Fruit fly (Drosophila melanogaster) Kc167 (cell line): ENCODE data around the gene CG32573.

Source experiments
- Sin3A ChIP-seq: fragments of >200 bp; optimal IDR thresholded peaks from 2 replicates; lab custom pipeline; 2018; ENCODE audit warnings: missing external identifiers
- ttk ChIP-seq: sonication (Bioruptor generic); optimal IDR thresholded peaks from 2 replicates; lab custom pipeline; 2017; ENCODE audit warnings: missing external identifiers

DNA sequence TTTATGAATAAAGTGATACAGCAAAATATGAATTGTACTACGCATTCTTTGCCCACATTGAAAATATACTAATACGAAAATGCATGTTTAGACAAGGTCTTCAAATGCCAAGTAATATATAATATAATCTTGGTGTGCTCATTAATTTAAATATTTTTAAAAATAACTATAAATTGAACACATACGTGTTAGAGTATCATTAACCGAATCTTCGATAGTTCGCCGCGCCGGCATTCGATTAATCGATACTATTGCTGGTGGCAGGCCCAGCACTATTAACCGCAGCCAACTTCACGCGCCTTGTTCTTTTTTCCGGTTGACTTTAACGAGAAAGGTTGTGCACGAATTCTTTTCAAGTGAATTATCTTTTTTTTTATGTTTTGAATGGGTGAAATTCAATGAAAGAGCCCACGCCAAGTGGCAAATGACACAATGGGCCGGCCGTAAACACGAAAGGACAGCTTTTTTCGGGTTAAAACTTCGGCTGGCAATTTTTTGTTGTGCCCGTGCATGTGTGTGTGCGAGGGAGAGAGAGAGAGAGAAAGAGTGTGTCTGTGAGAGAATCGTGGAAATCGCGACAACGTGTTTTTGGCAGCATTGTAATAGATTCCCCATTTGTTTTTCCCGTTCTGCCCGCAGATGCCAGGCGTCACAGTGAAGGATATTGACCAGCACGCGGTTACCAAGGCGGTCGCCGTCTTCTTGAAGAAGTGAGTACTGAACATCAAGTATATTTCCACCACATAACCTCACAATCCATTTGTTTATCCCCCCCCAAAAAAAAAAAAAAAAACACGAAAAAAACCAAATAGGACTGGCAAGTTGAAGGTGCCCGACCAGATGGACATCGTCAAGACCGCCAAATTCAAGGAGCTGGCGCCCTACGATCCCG is 13.3 kb upstream of the CG32573 start, which contains the start of gene RpS19a:
- TF ChIP-seq ttk (lab: Kevin White, UChicago) (no peak), Sin3A (no peak)
